Fruit fly (Drosophila melanogaster) whole organism, embryonic: Measurements from ENCODE around the gene Ilp7.

Experiments
- Aef1 ChIP-seq: fragments of 200-800 bp; sonication (Bioruptor generic); IDR thresholded peaks from 3 replicates; pipeline ENCODE4 v1.3.6; 2022; ENCODE audit warnings: missing biosample characterization, missing genetic modification characterization
- BEAF-32 ChIP-seq: fragments of 200-800 bp; sonication (Bioruptor generic); optimal IDR thresholded peaks from 3 replicates; lab custom pipeline; 2017; ENCODE audit warnings: missing biosample characterization, missing genetic modification characterization, mild to moderate bottlenecking, moderate library complexity, missing genetic modification reagents
- CG10366 ChIP-seq: fragments of 200-800 bp; sonication (Bioruptor generic); IDR thresholded peaks from 2 replicates; pipeline ENCODE4 v1.3.6; 2022; ENCODE audit warnings: missing biosample characterization, missing genetic modification characterization
- CG11504 ChIP-seq: fragments of 200-800 bp; sonication (Bioruptor generic); optimal IDR thresholded peaks from 3 replicates; lab custom pipeline; 2019; ENCODE audit warnings: missing biosample characterization, mild to moderate bottlenecking, missing genetic modification characterization, moderate library complexity
- CG12071 ChIP-seq: fragments of 200-800 bp; sonication (Bioruptor generic); optimal IDR thresholded peaks from 3 replicates; lab custom pipeline; 2018; ENCODE audit warnings: missing biosample characterization, mild to moderate bottlenecking, missing genetic modification characterization
- CG14014 ChIP-seq: fragments of 200-800 bp; sonication (Bioruptor generic); IDR thresholded peaks from 2 replicates; pipeline ENCODE4 v1.3.6; 2022; ENCODE audit warnings: missing biosample characterization, missing genetic modification characterization
- CG17359 ChIP-seq: fragments of 200-800 bp; sonication (Bioruptor generic); optimal IDR thresholded peaks from 3 replicates; lab custom pipeline; 2018; ENCODE audit warnings: missing biosample characterization, mild to moderate bottlenecking, missing genetic modification characterization, moderate library complexity
- CG2678 ChIP-seq: fragments of 200-800 bp; sonication (Bioruptor generic); optimal IDR thresholded peaks from 3 replicates; lab custom pipeline; 2019; ENCODE audit warnings: missing biosample characterization, mild to moderate bottlenecking, missing genetic modification characterization, moderate library complexity
- CG33557 ChIP-seq: fragments of 200-800 bp; sonication (Bioruptor generic); optimal IDR thresholded peaks from 2 replicates; lab custom pipeline; 2019; ENCODE audit warnings: missing biosample characterization, mild to moderate bottlenecking, missing genetic modification characterization, moderate library complexity
- CG34224 ChIP-seq: fragments of 200-800 bp; sonication (Bioruptor generic); IDR thresholded peaks from 3 replicates; pipeline ENCODE4 v1.3.6; 2022; ENCODE audit warnings: missing biosample characterization, missing genetic modification characterization; ENCODE audit not compliant: partially characterized antibody
- CG3726 ChIP-seq: fragments of 200-800 bp; sonication (Bioruptor generic); IDR thresholded peaks from 3 replicates; pipeline ENCODE4, ENCODE4 v1.3.6; 2022; ENCODE audit warnings: missing biosample characterization, missing genetic modification characterization
- CG4282 ChIP-seq: fragments of 200-800 bp; sonication (Bioruptor generic); optimal IDR thresholded peaks from 2 replicates; lab custom pipeline; 2016; ENCODE audit warnings: missing biosample characterization, missing genetic modification characterization
- CG4404 ChIP-seq: fragments of 200-800 bp; sonication (Bioruptor generic); IDR thresholded peaks from 2 replicates; pipeline ENCODE4 v1.3.6; 2022; ENCODE audit warnings: missing biosample characterization, missing genetic modification characterization
- CG6175 ChIP-seq: fragments of 200-800 bp; sonication (Bioruptor generic); IDR thresholded peaks from 3 replicates; pipeline ENCODE4 v1.3.6; 2022; ENCODE audit warnings: missing biosample characterization, missing genetic modification characterization
- CG7357 ChIP-seq: fragments of 200-800 bp; sonication (Bioruptor generic); IDR thresholded peaks from 3 replicates; pipeline ENCODE4 v1.3.6; 2022; ENCODE audit warnings: missing biosample characterization, missing genetic modification characterization
- CG7786 ChIP-seq: fragments of 200-800 bp; sonication (Bioruptor generic); optimal IDR thresholded peaks from 2 replicates; lab custom pipeline; 2016; ENCODE audit warnings: missing biosample characterization, missing genetic modification characterization
- CG7928 ChIP-seq: fragments of 200-800 bp; sonication (Bioruptor generic); optimal IDR thresholded peaks from 2 replicates; lab custom pipeline; 2017; ENCODE audit warnings: missing biosample characterization, mild to moderate bottlenecking, missing genetic modification characterization
- CG8478 ChIP-seq: fragments of >200 bp; optimal IDR thresholded peaks from 2 replicates; lab custom pipeline; 2018
- CG8944 ChIP-seq: fragments of 200-800 bp; sonication (Bioruptor generic); optimal IDR thresholded peaks from 3 replicates; lab custom pipeline; 2016; ENCODE audit warnings: missing biosample characterization, missing genetic modification characterization
- CHES-1-like ChIP-seq: fragments of 200-800 bp; sonication (Bioruptor generic); optimal IDR thresholded peaks from 2 replicates; lab custom pipeline; 2016; ENCODE audit warnings: missing biosample characterization, missing genetic modification characterization
- Camta ChIP-seq: fragments of 200-800 bp; sonication (Bioruptor generic); optimal IDR thresholded peaks from 2 replicates; lab custom pipeline; 2016; ENCODE audit warnings: missing biosample characterization, missing genetic modification characterization
- HLH3B ChIP-seq: fragments of 200-800 bp; sonication (Bioruptor generic); IDR thresholded peaks from 2 replicates; pipeline ENCODE4 v1.3.6; 2022; ENCODE audit warnings: missing biosample characterization, missing genetic modification characterization
- Hmx ChIP-seq: fragments of 200-800 bp; sonication (Bioruptor generic); optimal IDR thresholded peaks from 2 replicates; lab custom pipeline; 2016; ENCODE audit warnings: missing biosample characterization, missing genetic modification characterization
- Hr78 ChIP-seq, 2 experiments: fragments of 200-800 bp in 1 of 2; fragments of >200 bp in 1 of 2; sonication (Bioruptor generic) in 1 of 2; optimal IDR thresholded peaks; 2 replicates each; lab custom pipeline; 2017 to 2019; ENCODE audit warnings: missing biosample characterization in 2 of 2, missing genetic modification characterization in 2 of 2, mild to moderate bottlenecking in 1 of 2, moderate library complexity in 1 of 2
- Lim3 ChIP-seq: fragments of 200-800 bp; sonication (Bioruptor generic); IDR thresholded peaks from 2 replicates; pipeline ENCODE4 v1.3.6; 2022; ENCODE audit warnings: missing biosample characterization, missing genetic modification characterization
- MBD-R2 ChIP-seq: fragments of 200-800 bp; sonication (Bioruptor generic); IDR thresholded peaks from 2 replicates; pipeline ENCODE4 v1.3.6; 2022; ENCODE audit warnings: missing biosample characterization, missing genetic modification characterization
- MESR4 ChIP-seq: fragments of 200-800 bp; sonication (Bioruptor generic); optimal IDR thresholded peaks from 2 replicates; lab custom pipeline; 2018; ENCODE audit warnings: missing biosample characterization, mild to moderate bottlenecking, missing genetic modification characterization, moderate library complexity
- Mes4 ChIP-seq: fragments of 200-800 bp; sonication (Bioruptor generic); optimal IDR thresholded peaks from 2 replicates; lab custom pipeline; 2016; ENCODE audit warnings: missing biosample characterization, missing genetic modification characterization
- Myb ChIP-seq: fragments of 200-800 bp; sonication (Bioruptor generic); optimal IDR thresholded peaks from 2 replicates; lab custom pipeline; 2016; ENCODE audit warnings: missing biosample characterization, missing genetic modification characterization
- NFAT ChIP-seq: fragments of 200-800 bp; sonication (Bioruptor generic); IDR thresholded peaks from 2 replicates; pipeline ENCODE4 v1.3.6; 2022; ENCODE audit warnings: missing biosample characterization, missing genetic modification characterization
- Nf-YC ChIP-seq: fragments of 200-800 bp; optimal IDR thresholded peaks from 3 replicates; lab custom pipeline; 2019; ENCODE audit warnings: missing biosample characterization, mild to moderate bottlenecking, missing genetic modification characterization, moderate library complexity
- Opbp ChIP-seq: fragments of 200-800 bp; sonication (Bioruptor generic); IDR thresholded peaks from 3 replicates; pipeline ENCODE4 v1.3.6; 2022; ENCODE audit warnings: missing biosample characterization, missing genetic modification characterization; ENCODE audit not compliant: partially characterized antibody
- Ravus ChIP-seq: fragments of 200-800 bp; sonication (Bioruptor generic); IDR thresholded peaks from 2 replicates; pipeline ENCODE4 v1.3.6; 2022; ENCODE audit warnings: missing biosample characterization, missing genetic modification characterization
- Sox100B ChIP-seq: fragments of 200-800 bp; sonication (Bioruptor generic); optimal IDR thresholded peaks from 3 replicates; lab custom pipeline; 2018; ENCODE audit warnings: missing biosample characterization, mild to moderate bottlenecking, missing genetic modification characterization
- Ssrp ChIP-seq: fragments of 200-800 bp; sonication (Bioruptor generic); optimal IDR thresholded peaks from 2 replicates; lab custom pipeline; 2018; ENCODE audit warnings: missing biosample characterization, mild to moderate bottlenecking, missing genetic modification characterization, moderate library complexity
- Xbp1 ChIP-seq: fragments of 200-800 bp; sonication (Bioruptor generic); optimal IDR thresholded peaks from 3 replicates; lab custom pipeline; 2016; ENCODE audit warnings: missing biosample characterization, mild to moderate bottlenecking, missing genetic modification characterization
- bab2 ChIP-seq: fragments of 200-800 bp; sonication (Bioruptor generic); optimal IDR thresholded peaks from 2 replicates; lab custom pipeline; 2016; ENCODE audit warnings: missing biosample characterization, missing genetic modification characterization
- br ChIP-seq: fragments of >200 bp; optimal IDR thresholded peaks from 2 replicates; lab custom pipeline; 2017
- btn ChIP-seq: fragments of 200-800 bp; sonication (Bioruptor generic); optimal IDR thresholded peaks from 2 replicates; lab custom pipeline; 2016; ENCODE audit warnings: missing biosample characterization, missing genetic modification characterization
- cad ChIP-seq: fragments of >200 bp; optimal IDR thresholded peaks from 2 replicates; lab custom pipeline; 2017; ENCODE audit warnings: missing biosample characterization, missing genetic modification characterization
- cato ChIP-seq: fragments of 200-800 bp; sonication (Bioruptor generic); optimal IDR thresholded peaks from 2 replicates; lab custom pipeline; 2016; ENCODE audit warnings: missing biosample characterization, missing genetic modification characterization, borderline replicate concordance
- dan ChIP-seq: fragments of 200-800 bp; sonication (Bioruptor generic); IDR thresholded peaks from 2 replicates; pipeline ENCODE4 v1.3.6; 2022; ENCODE audit warnings: missing biosample characterization, missing genetic modification characterization
- fd102C ChIP-seq: fragments of 200-800 bp; sonication (Bioruptor generic); optimal IDR thresholded peaks from 2 replicates; lab custom pipeline; 2018; ENCODE audit warnings: missing biosample characterization, mild to moderate bottlenecking, missing genetic modification characterization, moderate library complexity
- fd96Cb ChIP-seq: fragments of 200-800 bp; sonication (Bioruptor generic); optimal IDR thresholded peaks from 2 replicates; lab custom pipeline; 2018; ENCODE audit warnings: missing biosample characterization, mild to moderate bottlenecking, missing genetic modification characterization, moderate library complexity
- ftz-f1 ChIP-seq: fragments of 200-800 bp; sonication (Bioruptor generic); optimal IDR thresholded peaks from 2 replicates; lab custom pipeline; 2016; ENCODE audit warnings: missing biosample characterization, missing genetic modification characterization
- gce ChIP-seq: fragments of 200-800 bp; sonication (Bioruptor generic); IDR thresholded peaks from 3 replicates; pipeline ENCODE4 v1.3.6; 2022; ENCODE audit warnings: missing biosample characterization, missing genetic modification characterization
- gem ChIP-seq: fragments of 200-800 bp; sonication (Bioruptor generic); optimal IDR thresholded peaks from 2 replicates; lab custom pipeline; 2019; ENCODE audit warnings: missing biosample characterization, mild to moderate bottlenecking, missing genetic modification characterization, moderate library complexity
- nmo ChIP-seq: fragments of 200-800 bp; sonication (Bioruptor generic); optimal IDR thresholded peaks from 2 replicates; lab custom pipeline; 2018; ENCODE audit warnings: missing biosample characterization, mild to moderate bottlenecking, missing genetic modification characterization, moderate library complexity
- phol ChIP-seq: fragments of 200-800 bp; sonication (Bioruptor generic); optimal IDR thresholded peaks from 3 replicates; lab custom pipeline; 2018; ENCODE audit warnings: missing biosample characterization, mild to moderate bottlenecking, missing genetic modification characterization, moderate library complexity
- schlank ChIP-seq: fragments of 200-800 bp; sonication (Bioruptor generic); optimal IDR thresholded peaks from 2 replicates; lab custom pipeline; 2018; ENCODE audit warnings: missing biosample characterization, mild to moderate bottlenecking, missing genetic modification characterization
- unpg ChIP-seq: fragments of 200-800 bp; sonication (Bioruptor generic); optimal IDR thresholded peaks from 3 replicates; lab custom pipeline; 2018; ENCODE audit warnings: missing biosample characterization, mild to moderate bottlenecking, missing genetic modification characterization, moderate library complexity

Ilp7 gene

DNA sequence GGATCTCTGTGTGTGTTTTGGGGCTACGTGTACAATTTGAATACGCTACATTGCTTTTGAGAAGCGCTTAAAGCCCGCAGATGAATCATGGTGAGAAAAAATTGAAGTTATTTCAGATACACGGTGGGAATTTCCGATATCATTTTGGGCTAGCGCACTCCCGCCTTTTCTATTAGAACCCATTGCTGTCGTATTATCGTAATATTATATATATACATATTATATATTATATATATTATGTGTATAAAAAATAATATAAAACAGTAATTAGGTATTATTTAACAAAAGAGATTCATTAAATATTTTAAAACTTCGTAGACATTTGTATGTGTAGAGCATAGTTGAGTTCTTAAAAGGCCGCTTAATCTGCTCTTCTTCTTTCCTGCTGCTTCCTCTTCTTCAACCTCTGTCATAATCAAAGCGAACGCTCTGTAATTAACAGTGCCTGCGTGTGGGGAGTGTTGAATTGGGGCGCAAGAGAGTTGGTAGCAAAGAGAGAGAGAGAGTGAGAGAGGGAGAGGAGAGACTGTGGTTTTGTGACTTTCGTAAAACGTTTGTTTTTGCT, 10.5 kb downstream of the Ilp7 start (continued):
- no peak for TF ChIP-seq CG7928 (GFP tag; lab: Kevin White, UChicago)
- TF ChIP-seq Hr78 (GFP tag; optimal IDR thresholded peaks at IDR 0.05; lab: Kevin White, UChicago): peak in 1 of 2 experiments; percentile 78
- no peak for TF ChIP-seq MBD-R2 (GFP tag; lab: Robert Waterston, UW)
- peak; percentile 92 for TF ChIP-seq fd96Cb
- TF ChIP-seq Hmx: no peak
- no peak for TF ChIP-seq ftz-f1 (GFP tag; lab: Kevin White, UChicago)
- peak; percentile 54 for TF ChIP-seq Aef1 (GFP tag; lab: Robert Waterston, UW)
- peak; percentile 51; the same call in 2 of the 3 replicates for TF ChIP-seq CG7357 (GFP tag; lab: Robert Waterston, UW)
- peak; percentile 73 for TF ChIP-seq Xbp1 (GFP tag; lab: Kevin White, UChicago)
- peak; percentile 96 for TF ChIP-seq nmo
- TF ChIP-seq CG3726: 0 out of 3 replicates have a peak, but pooled peaks have one; percentile 10
- peak; percentile 85 for TF ChIP-seq CG17359 (tag; lab: Kevin White, UChicago)
- TF ChIP-seq cato (GFP tag; lab: Kevin White, UChicago): peak; percentile 21
- peak; percentile 41 for TF ChIP-seq CG4404 (GFP tag; lab: Robert Waterston, UW)
- no peak for TF ChIP-seq NFAT
- TF ChIP-seq bab2 (GFP tag; lab: Kevin White, UChicago): peak; percentile 34
- no peak for TF ChIP-seq cad (GFP tag; lab: Kevin White, UChicago)
- no peak for TF ChIP-seq Lim3 (GFP tag; lab: Robert Waterston, UW)
- no peak for TF ChIP-seq Opbp
- peak; percentile 22 for TF ChIP-seq CG7786 (GFP tag; lab: Kevin White, UChicago)
- no peak for TF ChIP-seq Mes4 (GFP tag; lab: Kevin White, UChicago)
- TF ChIP-seq dan (GFP tag; lab: Robert Waterston, UW): no peak
- TF ChIP-seq Camta (GFP tag; lab: Kevin White, UChicago): no peak
- peak; percentile 93 for TF ChIP-seq CG2678 (tag; lab: Kevin White, UChicago)
- no peak for TF ChIP-seq CG4282
- TF ChIP-seq CG33557: peak; percentile 74
- peak; percentile 92 for TF ChIP-seq CG11504 (tag; lab: Kevin White, UChicago)
- TF ChIP-seq HLH3B (GFP tag; lab: Robert Waterston, UW): peak; percentile 59; the same call in 1 of the 2 replicates
- no peak for TF ChIP-seq CG8478
- peak; percentile 94 for TF ChIP-seq gem (tag; lab: Kevin White, UChicago)
- TF ChIP-seq fd102C (GFP tag; lab: Kevin White, UChicago): no peak
- TF ChIP-seq Ravus: no peak
- peak; percentile 46 for TF ChIP-seq CG14014
- peak; percentile 95 for TF ChIP-seq Sox100B (GFP tag; lab: Kevin White, UChicago)
- TF ChIP-seq CG10366 (GFP tag; lab: Robert Waterston, UW): peak; percentile 65
- TF ChIP-seq CG6175 (GFP tag; lab: Robert Waterston, UW): no peak
- no peak for TF ChIP-seq CG12071 (GFP tag; lab: Kevin White, UChicago)
- peak; percentile 3 for TF ChIP-seq CHES-1-like
- no peak for TF ChIP-seq CG34224 (GFP tag; lab: Robert Waterston, UW)
- TF ChIP-seq CG8944 (GFP tag; lab: Kevin White, UChicago): no peak
- TF ChIP-seq MESR4: no peak
- peak; percentile 40 for TF ChIP-seq Myb (GFP tag; lab: Kevin White, UChicago)
- no peak for TF ChIP-seq schlank
- peak; percentile 70 for TF ChIP-seq Nf-YC (tag; lab: Kevin White, UChicago)
- TF ChIP-seq br (lab: Kevin White, UChicago): no peak
- TF ChIP-seq phol (tag; lab: Kevin White, UChicago): peak; percentile 94
- no peak for TF ChIP-seq gce
- TF ChIP-seq btn (GFP tag; lab: Kevin White, UChicago): peak; percentile 7
- peak; percentile 74 for TF ChIP-seq unpg (GFP tag; lab: Kevin White, UChicago)
- peak; percentile 91 for TF ChIP-seq Ssrp (tag; lab: Kevin White, UChicago)
- TF ChIP-seq BEAF-32 (GFP tag; lab: Kevin White, UChicago): no peak
